Fruit fly (Drosophila melanogaster) whole organism, wandering third instar larva: ENCODE data around the gene GstO1.
A peak's percentile ranks its signal among the peaks of the same experiment; 100 is the strongest.

Experiments used
- Abd-B ChIP-seq: fragments of >200 bp; optimal IDR thresholded peaks from 2 replicates; lab custom pipeline; 2017; ENCODE audit warnings: missing biosample characterization, missing genetic modification characterization
- CG32264 ChIP-seq: fragments of 200-800 bp; sonication (Bioruptor generic); optimal IDR thresholded peaks from 2 replicates; lab custom pipeline; 2016; ENCODE audit warnings: missing biosample characterization, missing genetic modification characterization
- CG9705 ChIP-seq: fragments of 200-800 bp; sonication (Bioruptor generic); optimal IDR thresholded peaks from 2 replicates; lab custom pipeline; 2018; ENCODE audit warnings: missing biosample characterization, mild to moderate bottlenecking, missing genetic modification characterization
- CrebA ChIP-seq: fragments of 200-800 bp; sonication (Bioruptor generic); optimal IDR thresholded peaks from 2 replicates; lab custom pipeline; 2016; ENCODE audit warnings: missing biosample characterization, mild to moderate bottlenecking, missing genetic modification characterization, borderline replicate concordance
- Dfd ChIP-seq: fragments of >200 bp; optimal IDR thresholded peaks from 2 replicates; lab custom pipeline; 2017; ENCODE audit warnings: missing biosample characterization, missing genetic modification characterization
- Dif ChIP-seq: fragments of 200-275, 200-300 bp; sonication (Bioruptor generic); optimal IDR thresholded peaks from 2 replicates; lab custom pipeline; 2018; ENCODE audit warnings: missing biosample characterization, missing genetic modification characterization; ENCODE audit not compliant: partially characterized antibody
- GATAd ChIP-seq: sonication (Bioruptor generic); optimal IDR thresholded peaks from 2 replicates; lab custom pipeline; 2016; ENCODE audit warnings: missing biosample characterization, missing genetic modification characterization
- HLH106 ChIP-seq: fragments of 200-800 bp; optimal IDR thresholded peaks from 3 replicates; lab custom pipeline; 2019; ENCODE audit warnings: missing biosample characterization, mild to moderate bottlenecking, missing genetic modification characterization, moderate library complexity
- Hnf4 ChIP-seq: fragments of 200-800 bp; sonication (Bioruptor generic); optimal IDR thresholded peaks from 2 replicates; lab custom pipeline; 2016; ENCODE audit warnings: missing biosample characterization, mild to moderate bottlenecking, missing genetic modification characterization
- Hr78 ChIP-seq: fragments of >200 bp; optimal IDR thresholded peaks from 2 replicates; lab custom pipeline; 2017; ENCODE audit warnings: missing biosample characterization, missing genetic modification characterization
- Hr83 ChIP-seq: fragments of 200-300 bp; sonication (Bioruptor generic); optimal IDR thresholded peaks from 2 replicates; lab custom pipeline; 2016; ENCODE audit warnings: missing biosample characterization, mild to moderate bottlenecking, missing genetic modification characterization, moderate library complexity; ENCODE audit not compliant: poor library complexity, severe bottlenecking
- Jra ChIP-seq: sonication (Bioruptor generic); optimal IDR thresholded peaks from 2 replicates; lab custom pipeline; 2016; ENCODE audit warnings: missing biosample characterization, missing genetic modification characterization
- Mio ChIP-seq: sonication (Bioruptor generic); optimal IDR thresholded peaks from 2 replicates; lab custom pipeline; 2016; ENCODE audit warnings: missing biosample characterization, missing genetic modification characterization
- Myc ChIP-seq: fragments of >200 bp; optimal IDR thresholded peaks from 2 replicates; lab custom pipeline; 2017
- N ChIP-seq: fragments of >200 bp; optimal IDR thresholded peaks from 2 replicates; lab custom pipeline; 2018; ENCODE audit warnings: missing biosample characterization, missing external identifiers, missing genetic modification characterization
- OdsH ChIP-seq: fragments of 200-800 bp; sonication (Bioruptor generic); optimal IDR thresholded peaks from 2 replicates; lab custom pipeline; 2016; ENCODE audit warnings: missing biosample characterization, mild to moderate bottlenecking, missing genetic modification characterization
- Rel ChIP-seq, 2 experiments: fragments of 200-800 bp; sonication (Bioruptor generic) in 1 of 2; optimal IDR thresholded peaks; 2 replicates in 1 of 2; 3 replicates in 1 of 2; lab custom pipeline; 2016 to 2019; ENCODE audit warnings: mild to moderate bottlenecking in 2 of 2, missing biosample characterization in 2 of 2, missing genetic modification characterization in 2 of 2, moderate library complexity in 1 of 2
- Sp1 ChIP-seq: fragments of 200-800 bp; sonication (Bioruptor generic); optimal IDR thresholded peaks from 3 replicates; lab custom pipeline; 2019; ENCODE audit warnings: missing biosample characterization, mild to moderate bottlenecking, missing genetic modification characterization, moderate library complexity
- Vsx2 ChIP-seq: fragments of 200-300, 225-300 bp; sonication (Bioruptor generic); optimal IDR thresholded peaks from 2 replicates; lab custom pipeline; 2018; ENCODE audit warnings: missing biosample characterization, missing genetic modification characterization; ENCODE audit not compliant: partially characterized antibody
- br ChIP-seq: fragments of 200-800 bp; sonication (Bioruptor generic); optimal IDR thresholded peaks from 2 replicates; lab custom pipeline; 2016; ENCODE audit warnings: missing biosample characterization, missing genetic modification characterization
- brk ChIP-seq: fragments of 200-800 bp; sonication (Bioruptor generic); optimal IDR thresholded peaks from 2 replicates; lab custom pipeline; 2016; ENCODE audit warnings: missing biosample characterization, mild to moderate bottlenecking, missing genetic modification characterization
- dl ChIP-seq, 2 experiments: fragments of 175-275, 200-275 bp in 1 of 2; fragments of 200-275 bp in 1 of 2; sonication (Bioruptor generic); optimal IDR thresholded peaks; lab custom pipeline; 2018; ENCODE audit warnings: mild to moderate bottlenecking in 2 of 2, missing biosample characterization in 2 of 2, missing genetic modification characterization in 2 of 2, moderate library complexity in 2 of 2; ENCODE audit not compliant: partially characterized antibody in 2 of 2, insufficient read depth in 1 of 2
- dmrt93B ChIP-seq: fragments of 200-800 bp; sonication (Bioruptor generic); optimal IDR thresholded peaks from 2 replicates; lab custom pipeline; 2018; ENCODE audit warnings: missing biosample characterization, mild to moderate bottlenecking, missing genetic modification characterization
- dsf ChIP-seq: sonication (Bioruptor generic); optimal IDR thresholded peaks from 2 replicates; lab custom pipeline; 2016; ENCODE audit warnings: missing biosample characterization, missing genetic modification characterization, borderline replicate concordance
- ey ChIP-seq: fragments of 200-800 bp; sonication (Bioruptor generic); optimal IDR thresholded peaks from 2 replicates; lab custom pipeline; 2016; ENCODE audit warnings: missing biosample characterization, missing genetic modification characterization
- foxo ChIP-seq, 2 experiments: fragments of 200-800 bp; sonication (Bioruptor generic); optimal IDR thresholded peaks; 2 replicates in 1 of 2; 3 replicates in 1 of 2; lab custom pipeline; 2016 to 2017; ENCODE audit warnings: missing biosample characterization in 2 of 2, missing genetic modification characterization in 2 of 2
- fru ChIP-seq: fragments of 200-800 bp; sonication (Bioruptor generic); optimal IDR thresholded peaks from 3 replicates; lab custom pipeline; 2016; ENCODE audit warnings: missing biosample characterization, mild to moderate bottlenecking, missing genetic modification characterization
- h ChIP-seq: fragments of 200-800 bp; sonication (Bioruptor generic); optimal IDR thresholded peaks from 3 replicates; lab custom pipeline; 2016; ENCODE audit warnings: missing biosample characterization, mild to moderate bottlenecking, missing genetic modification characterization
- jim ChIP-seq: fragments of 175-275, 200-325 bp; sonication (Bioruptor generic); optimal IDR thresholded peaks from 2 replicates; lab custom pipeline; 2016; ENCODE audit warnings: missing biosample characterization, mild to moderate bottlenecking, missing genetic modification characterization
- lola ChIP-seq: fragments of >200 bp; optimal IDR thresholded peaks from 2 replicates; lab custom pipeline; 2017; ENCODE audit warnings: missing biosample characterization, missing genetic modification characterization
- pan ChIP-seq: fragments of >200 bp; optimal IDR thresholded peaks from 2 replicates; lab custom pipeline; 2017
- psq ChIP-seq: fragments of 200-800 bp; sonication (Bioruptor generic); optimal IDR thresholded peaks from 3 replicates; lab custom pipeline; 2017; ENCODE audit warnings: missing biosample characterization, mild to moderate bottlenecking, missing genetic modification characterization, moderate library complexity
- rgr ChIP-seq: fragments of 200-800 bp; sonication (Bioruptor generic); optimal IDR thresholded peaks from 3 replicates; lab custom pipeline; 2016; ENCODE audit warnings: missing biosample characterization, mild to moderate bottlenecking, missing genetic modification characterization
- sage ChIP-seq: fragments of 200-800 bp; sonication (Bioruptor generic); optimal IDR thresholded peaks from 2 replicates; lab custom pipeline; 2016; ENCODE audit warnings: missing biosample characterization, mild to moderate bottlenecking, missing genetic modification characterization
- sv ChIP-seq: fragments of 200-800 bp; sonication (Bioruptor generic); optimal IDR thresholded peaks from 3 replicates; lab custom pipeline; 2016; ENCODE audit warnings: missing biosample characterization, missing genetic modification characterization
- tai ChIP-seq: sonication (Bioruptor generic); optimal IDR thresholded peaks from 2 replicates; lab custom pipeline; 2016; ENCODE audit warnings: missing biosample characterization, missing genetic modification characterization
- usp ChIP-seq: fragments of >200 bp; optimal IDR thresholded peaks from 2 replicates; lab custom pipeline; 2017; ENCODE audit warnings: missing biosample characterization, missing genetic modification characterization
- woc ChIP-seq: sonication (Bioruptor generic); optimal IDR thresholded peaks from 2 replicates; lab custom pipeline; 2016; ENCODE audit warnings: missing biosample characterization, mild to moderate bottlenecking, missing genetic modification characterization

Gene GstO1

dm6 chr3L:8527829-8528228 is 3.2 kb upstream of the GstO1 start:
- TF ChIP-seq N (GFP tag; lab: Kevin White, UChicago) (no peak), Dif (GFP tag; lab: Kevin White, UChicago) (no peak), sage (no peak), brk (GFP tag; lab: Kevin White, UChicago) (no peak), Hnf4 (GFP tag; lab: Kevin White, UChicago) (no peak), Sp1 (GFP tag; lab: Kevin White, UChicago) (no peak), Hr83 (GFP tag; lab: Kevin White, UChicago) (no peak), HLH106 (tag; lab: Kevin White, UChicago) (no peak), foxo (GFP tag; optimal IDR thresholded peaks at IDR 0.05; lab: Kevin White, UChicago) (no peak), Myc (no peak), usp (no peak), dl (GFP tag; optimal IDR thresholded peaks at IDR 0.05; lab: Kevin White, UChicago; ENCODE audit: insufficient read depth in 1 of 2, partially characterized antibody in 2 of 2) (no peak), Vsx2 (GFP tag; lab: Kevin White, UChicago) (no peak), pan (lab: Kevin White, UChicago) (no peak)
- TF ChIP-seq, all 38 proteins: peak for 0

dm6 chr3L:8525691-8526421 is 1.2 kb upstream of the GstO1 start:
- TF ChIP-seq Sp1 (GFP tag; lab: Kevin White, UChicago) (peak; percentile 0), rgr (GFP tag; lab: Kevin White, UChicago) (peak; percentile 56), GATAd (GFP tag; lab: Kevin White, UChicago) (no peak), N (GFP tag; lab: Kevin White, UChicago) (no peak), foxo (GFP tag; optimal IDR thresholded peaks at IDR 0.05; lab: Kevin White, UChicago) (peak in 1 of 2 experiments; percentile 28), usp (no peak), Myc (no peak), CG32264 (GFP tag; lab: Kevin White, UChicago) (no peak), Hnf4 (GFP tag; lab: Kevin White, UChicago) (peak; percentile 8), ey (GFP tag; lab: Kevin White, UChicago) (peak; percentile 45), Vsx2 (GFP tag; lab: Kevin White, UChicago) (no peak), fru (GFP tag; lab: Kevin White, UChicago) (peak; percentile 58), br (GFP tag; lab: Kevin White, UChicago) (peak; percentile 50), CrebA (GFP tag; lab: Kevin White, UChicago) (no peak), brk (GFP tag; lab: Kevin White, UChicago) (no peak), dsf (no peak), pan (lab: Kevin White, UChicago) (no peak), Rel (GFP tag; optimal IDR thresholded peaks at IDR 0.05; lab: Kevin White, UChicago) (no peak), Rel (tag; optimal IDR thresholded peaks at IDR 0.05; lab: Kevin White, UChicago) (peak; percentile 72), sv (no peak), Mio (GFP tag; lab: Kevin White, UChicago) (no peak), Jra (GFP tag; lab: Kevin White, UChicago) (no peak), h (GFP tag; lab: Kevin White, UChicago) (peak; percentile 58), woc (GFP tag; lab: Kevin White, UChicago) (no peak), tai (GFP tag; lab: Kevin White, UChicago) (no peak), CG9705 (GFP tag; lab: Kevin White, UChicago) (no peak), Hr83 (GFP tag; lab: Kevin White, UChicago) (no peak), lola (GFP tag; lab: Kevin White, UChicago) (no peak), jim (no peak), Dif (GFP tag; lab: Kevin White, UChicago) (no peak), Dfd (no peak), dmrt93B (GFP tag; lab: Kevin White, UChicago) (no peak), sage (no peak), HLH106 (tag; lab: Kevin White, UChicago) (peak; percentile 11), Hr78 (GFP tag; lab: Kevin White, UChicago) (no peak), dl (GFP tag; optimal IDR thresholded peaks at IDR 0.05; lab: Kevin White, UChicago; ENCODE audit: insufficient read depth in 1 of 2, partially characterized antibody in 2 of 2) (no peak), OdsH (peak; percentile 63), Abd-B (GFP tag; lab: Kevin White, UChicago) (no peak), psq (peak; percentile 13)
